Fruit fly (Drosophila melanogaster): ENCODE results near the gene CG8661.

CG8661 gene

dm6 chrX:17300609-17301208, 16.4 kb upstream of the CG8661 start (continued):
- TF ChIP-seq Hsf (GFP tag; optimal IDR thresholded peaks at IDR 0.05) (peak; percentile 47), exex (tag; optimal IDR thresholded peaks at IDR 0.05) (no peak), CG6854 (GFP tag; optimal IDR thresholded peaks at IDR 0.05) (no peak), lilli (GFP tag; optimal IDR thresholded peaks at IDR 0.05) (peak; percentile 58), CG18476 (GFP tag; optimal IDR thresholded peaks at IDR 0.05) (no peak), ap (GFP tag; IDR thresholded peaks at IDR 0.05) (no peak), CG17568 (GFP tag; optimal IDR thresholded peaks at IDR 0.05) (no peak), tio (GFP tag; optimal IDR thresholded peaks at IDR 0.05) (peak; percentile 63), CG13624 (GFP tag; optimal IDR thresholded peaks at IDR 0.05) (no peak), bcd (GFP tag; optimal IDR thresholded peaks at IDR 0.05) (peak; percentile 58), CG3847 (GFP tag; IDR thresholded peaks at IDR 0.05) (no peak), CG3281 (GFP tag; optimal IDR thresholded peaks at IDR 0.05) (peak; percentile 50), bsh (GFP tag; optimal IDR thresholded peaks at IDR 0.05) (peak; percentile 60 to 71), nau (GFP tag; optimal IDR thresholded peaks at IDR 0.05) (peak; percentile 34), CG4820 (GFP tag; optimal IDR thresholded peaks at IDR 0.05) (peak; percentile 46), Oaz (GFP tag; IDR thresholded peaks at IDR 0.05) (no peak), wdn (GFP tag; IDR thresholded peaks at IDR 0.05) (no peak), Xrp1 (GFP tag; IDR thresholded peaks at IDR 0.05) (peak; percentile 64), hth (optimal IDR thresholded peaks at IDR 0.05) (no peak), nmo (GFP tag; optimal IDR thresholded peaks at IDR 0.05) (peak; percentile 85), CG42726 (GFP tag; IDR thresholded peaks at IDR 0.05; ENCODE audit: partially characterized antibody) (no peak), Pdp1 (GFP tag; optimal IDR thresholded peaks at IDR 0.05) (peak; percentile 57 to 68), Rfx (GFP tag; IDR thresholded peaks at IDR 0.05) (no peak; the same call in 1 of the 2 replicates), CG13123 (GFP tag; optimal IDR thresholded peaks at IDR 0.05) (no peak), fru (optimal IDR thresholded peaks at IDR 0.05) (no peak), Side (GFP tag; optimal IDR thresholded peaks at IDR 0.05) (peak; percentile 65), CG7839 (tag; optimal IDR thresholded peaks at IDR 0.05) (peak; percentile 73), NFAT (GFP tag; IDR thresholded peaks at IDR 0.05) (no peak), CG34376 (GFP tag; optimal IDR thresholded peaks at IDR 0.05) (peak; percentile 31), CG1602 (GFP tag; optimal IDR thresholded peaks at IDR 0.05) (peak; percentile 40), Camta (GFP tag; optimal IDR thresholded peaks at IDR 0.05) (peak; percentile 43), dysf (GFP tag; IDR thresholded peaks at IDR 0.05) (peak; percentile 53; the same call in 2 of the 3 replicates), yki (optimal IDR thresholded peaks at IDR 0.05) (no peak), ase (GFP tag; IDR thresholded peaks at IDR 0.05) (no peak), stc (GFP tag; IDR thresholded peaks at IDR 0.05) (no peak), Nf-YA (GFP tag; IDR thresholded peaks at IDR 0.05) (no peak), wek (GFP tag; optimal IDR thresholded peaks at IDR 0.05) (no peak), wor (GFP tag; IDR thresholded peaks at IDR 0.05) (peak; percentile 27; the same call in 1 of the 2 replicates), HLH4C (GFP tag; IDR thresholded peaks at IDR 0.05; ENCODE audit: partially characterized antibody) (no peak), CG9932 (GFP tag; IDR thresholded peaks at IDR 0.05) (no peak), sima (GFP tag; optimal IDR thresholded peaks at IDR 0.05) (no peak), CG12155 (GFP tag; optimal IDR thresholded peaks at IDR 0.05) (peak; percentile 9), CG4328 (GFP tag; optimal IDR thresholded peaks at IDR 0.05) (peak; percentile 2), sd (tag; optimal IDR thresholded peaks at IDR 0.05) (no peak), D19B (GFP tag; optimal IDR thresholded peaks at IDR 0.05) (no peak), vnd (GFP tag; IDR thresholded peaks at IDR 0.05; ENCODE audit: partially characterized antibody) (no peak), pita (GFP tag; optimal IDR thresholded peaks at IDR 0.05) (no peak), ewg (GFP tag; optimal IDR thresholded peaks at IDR 0.05) (peak; percentile 58), D19A (tag; optimal IDR thresholded peaks at IDR 0.05) (peak; percentile 69), Usf (GFP tag; optimal IDR thresholded peaks at IDR 0.05) (peak; percentile 14), Aef1 (GFP tag; IDR thresholded peaks at IDR 0.05) (no peak), z (GFP tag; IDR thresholded peaks at IDR 0.05) (no peak)
